Fruit fly (Drosophila melanogaster): ENCODE results near the gene msl-2.

Gene msl-2

DNA sequence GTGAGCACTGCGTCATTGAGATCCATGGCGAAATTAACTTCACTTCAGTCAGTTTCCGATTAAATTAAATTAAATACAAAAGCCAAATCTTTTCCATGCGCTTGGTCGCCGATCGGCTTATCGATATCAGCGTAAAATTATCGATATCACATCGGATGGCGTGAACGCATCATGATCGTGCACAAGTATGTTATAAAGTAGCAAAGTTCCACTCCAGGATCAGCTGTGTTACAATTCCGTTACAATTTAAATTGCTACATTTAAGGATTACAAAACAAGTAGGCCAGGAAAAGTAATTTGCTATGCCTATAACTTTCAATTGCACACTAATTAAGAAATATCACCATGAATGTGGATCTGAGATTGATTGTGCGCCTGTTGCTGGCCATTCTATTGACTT is 4.0 kb upstream of the msl-2 start, which contains the start of the genes Pif1 and CG31776 (continued):
- TF ChIP-seq tup (GFP tag; optimal IDR thresholded peaks at IDR 0.05) (no peak), inv (GFP tag; IDR thresholded peaks at IDR 0.05; ENCODE audit: partially characterized antibody) (peak; percentile 68), MBD-R2 (GFP tag; IDR thresholded peaks at IDR 0.05) (peak; percentile 79), fru (optimal IDR thresholded peaks at IDR 0.05) (no peak), Ptx1 (GFP tag; IDR thresholded peaks at IDR 0.05) (no peak), CG11093 (GFP tag; IDR thresholded peaks at IDR 0.05) (no peak), CG16813 (GFP tag; IDR thresholded peaks at IDR 0.05; ENCODE audit: partially characterized antibody) (peak; percentile 89), Pdp1 (GFP tag; optimal IDR thresholded peaks at IDR 0.05) (peak in 1 of 2 experiments; percentile 27), chinmo (GFP tag; IDR thresholded peaks at IDR 0.05; ENCODE audit: partially characterized antibody) (peak; percentile 73; the same call in 2 of the 4 replicates), CG2129 (GFP tag; IDR thresholded peaks at IDR 0.05; ENCODE audit: partially characterized antibody) (peak; percentile 79), pzg (GFP tag; optimal IDR thresholded peaks at IDR 0.05) (peak; percentile 88), CG17186 (GFP tag; optimal IDR thresholded peaks at IDR 0.05) (peak; percentile 88), sd (tag; optimal IDR thresholded peaks at IDR 0.05) (peak; percentile 23), D19A (tag; optimal IDR thresholded peaks at IDR 0.05) (no peak), zen (tag; optimal IDR thresholded peaks at IDR 0.05) (peak; percentile 37), nerfin-2 (GFP tag; IDR thresholded peaks at IDR 0.05; ENCODE audit: partially characterized antibody) (peak; percentile 83), vnd (GFP tag; IDR thresholded peaks at IDR 0.05; ENCODE audit: partially characterized antibody) (peak; percentile 64; the same call in 2 of the 3 replicates), Lpt (GFP tag; optimal IDR thresholded peaks at IDR 0.05) (no peak), CG8388 (GFP tag; optimal IDR thresholded peaks at IDR 0.05) (no peak), dmrt11E (tag; optimal IDR thresholded peaks at IDR 0.05) (no peak), CG15514 (GFP tag; optimal IDR thresholded peaks at IDR 0.05) (peak; percentile 64), ken (GFP tag; IDR thresholded peaks at IDR 0.05) (no peak), Med (GFP tag) (peak; percentile 82), sima (GFP tag; optimal IDR thresholded peaks at IDR 0.05) (no peak)

DNA sequence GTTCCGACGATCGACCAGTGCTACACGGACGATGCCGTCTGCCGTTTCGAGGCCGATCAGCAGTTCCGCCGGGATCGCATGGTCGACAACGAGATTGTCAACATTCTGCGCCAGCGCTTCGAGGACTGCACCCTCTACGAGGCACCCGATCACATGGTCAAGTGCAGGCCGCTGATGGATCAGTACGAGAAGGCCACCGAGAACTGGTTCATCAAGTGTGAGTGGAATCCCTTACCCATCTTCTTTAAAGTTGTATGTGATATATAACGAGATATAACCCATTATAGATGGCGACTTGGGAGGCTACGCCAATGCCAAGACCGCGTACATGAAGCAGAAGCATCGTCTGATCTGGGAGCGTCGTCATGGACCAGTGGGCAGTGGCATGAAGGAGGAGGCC is 934 bp upstream of the msl-2 start:
- TF ChIP-seq sens (GFP tag) (peak; percentile 59), CG43689 (GFP tag; IDR thresholded peaks at IDR 0.05) (no peak), Med (GFP tag) (peak; percentile 59), Ets65A (GFP tag) (peak; percentile 73)

DNA sequence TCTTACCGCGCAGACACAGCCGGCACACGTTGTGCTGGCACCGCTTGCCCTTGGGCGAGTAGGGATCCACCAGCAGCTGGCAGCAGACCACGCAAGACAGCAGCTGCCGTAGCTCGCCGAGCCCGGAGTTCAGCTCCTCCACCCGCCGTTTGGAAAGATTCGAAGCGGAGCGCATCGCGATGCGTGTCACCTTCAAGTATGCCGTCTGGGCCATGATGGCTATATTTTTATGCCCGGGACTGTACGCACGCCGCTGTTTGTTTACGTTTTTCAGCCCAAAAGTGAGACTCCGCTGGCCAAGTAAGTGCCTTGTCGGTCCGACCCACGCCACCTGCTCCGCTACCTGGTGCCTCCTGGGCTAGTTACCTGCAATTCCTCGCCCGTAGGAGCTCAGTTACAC is 486 bp downstream of the msl-2 start:
- TF ChIP-seq slbo (GFP tag; IDR thresholded peaks at IDR 0.05) (0 out of 2 replicates have a peak, but pooled peaks have one; percentile 18), Rfx (GFP tag; IDR thresholded peaks at IDR 0.05) (0 out of 2 replicates have a peak, but pooled peaks have one; percentile 20), sens (GFP tag) (peak; percentile 24), Drgx (GFP tag; IDR thresholded peaks at IDR 0.05) (0 out of 2 replicates have a peak, but pooled peaks have one; percentile 16), Abd-B (GFP tag; optimal IDR thresholded peaks at IDR 0.05) (no peak), Nf-YA (GFP tag; IDR thresholded peaks at IDR 0.05) (0 out of 2 replicates have a peak, but pooled peaks have one; percentile 11), CG11696 (GFP tag; IDR thresholded peaks at IDR 0.05) (peak; percentile 76), Med (GFP tag) (peak; percentile 51), CG11695 (GFP tag; IDR thresholded peaks at IDR 0.05) (peak; percentile 45; the same call in 2 of the 3 replicates), CG3281 (GFP tag; optimal IDR thresholded peaks at IDR 0.05) (no peak)

DNA sequence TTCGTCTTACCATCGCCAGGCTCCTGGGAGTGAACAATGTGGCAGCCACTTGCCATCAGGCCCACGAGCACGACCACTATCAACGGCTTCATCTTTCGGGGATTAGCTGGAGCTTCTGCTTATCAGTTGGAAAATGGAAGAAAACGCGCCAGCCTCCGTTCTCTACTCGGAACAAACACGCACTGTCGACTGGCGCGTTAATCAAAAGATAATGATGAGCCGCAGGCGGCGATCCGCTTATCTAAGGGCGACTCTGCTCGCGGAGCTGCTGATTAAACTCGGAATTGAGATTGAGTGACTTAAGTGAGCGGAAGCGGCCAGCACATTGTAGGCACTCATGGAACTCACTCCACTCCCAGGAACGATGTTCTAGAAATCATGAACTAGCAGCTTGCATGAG is 4.2 kb downstream of the msl-2 start, which contains the start of gene CG3246:
TSS of gene CG3246 (minus strand) at position 193 of the 400 bp plus-strand sequence.
- TF ChIP-seq CG16813 (GFP tag; IDR thresholded peaks at IDR 0.05; ENCODE audit: partially characterized antibody) = no peak
- TF ChIP-seq Bgb (GFP tag; IDR thresholded peaks at IDR 0.05; ENCODE audit: partially characterized antibody) = 0 out of 2 replicates have a peak, but pooled peaks have one; percentile 7
- TF ChIP-seq z (GFP tag; IDR thresholded peaks at IDR 0.05) = peak; percentile 92
- TF ChIP-seq CG8281 (tag; optimal IDR thresholded peaks at IDR 0.05) = no peak
- TF ChIP-seq sug (tag; optimal IDR thresholded peaks at IDR 0.05) = peak; percentile 57
- TF ChIP-seq kah (GFP tag; optimal IDR thresholded peaks at IDR 0.05) = no peak
- peak; percentile 61 for TF ChIP-seq CG34376 (GFP tag; optimal IDR thresholded peaks at IDR 0.05)
- no peak for TF ChIP-seq CG6272 (GFP tag; IDR thresholded peaks at IDR 0.05)
- peak; percentile 41 for TF ChIP-seq Med (GFP tag)
- TF ChIP-seq nom (GFP tag; optimal IDR thresholded peaks at IDR 0.05) = peak; percentile 15
- TF ChIP-seq CG7987 (GFP tag; optimal IDR thresholded peaks at IDR 0.05) = peak; percentile 15
- peak; percentile 38 for TF ChIP-seq CG10543 (GFP tag; optimal IDR thresholded peaks at IDR 0.05)
- TF ChIP-seq CG11723 (GFP tag; optimal IDR thresholded peaks at IDR 0.05) = no peak
